Worm (Caenorhabditis elegans): ENCODE data around the gene ssup-72.

The ssup-72 gene

DNA sequence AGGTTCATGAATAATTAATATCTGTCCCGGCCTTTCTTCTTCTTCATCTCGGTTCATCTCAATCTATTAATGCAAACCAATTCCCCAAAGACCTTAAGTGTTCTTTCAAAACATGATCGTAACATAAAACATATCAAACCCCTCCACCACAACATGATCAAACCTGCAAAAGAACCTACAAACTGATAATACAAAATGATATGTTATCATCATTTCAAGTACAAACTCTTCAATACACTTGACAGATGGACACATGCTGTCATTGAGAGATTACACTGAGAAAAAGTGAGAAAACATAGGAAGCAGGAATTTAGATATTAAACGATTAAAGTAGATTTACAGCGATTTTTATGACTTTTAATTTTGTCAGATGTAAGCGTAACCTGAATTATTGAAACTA is 48.1 kb downstream of the ssup-72 start (continued):
- peak; percentile 92 for TF ChIP-seq dmd-6 (GFP tag; IDR thresholded peaks at IDR 0.05)
- peak; percentile 41 for TF ChIP-seq hlh-30 (tag; optimal IDR thresholded peaks at IDR 0.05; ENCODE audit: insufficient read depth)

- TF ChIP-seq nhr-28 (tag; optimal IDR thresholded peaks at IDR 0.05) (peak; percentile 65), unc-62 (GFP tag; optimal IDR thresholded peaks at IDR 0.05 in 1 of 2) (peak in 1 of 2 experiments; percentile 97), unc-62 (tag; optimal IDR thresholded peaks at IDR 0.05) (no peak), hlh-11 (tag; optimal IDR thresholded peaks at IDR 0.05) (peak; percentile 54), mxl-2 (GFP tag; conservative IDR thresholded peaks at IDR 0.05) (no peak), fos-1 (tag; optimal IDR thresholded peaks at IDR 0.05) (no peak), hlh-30 (tag; optimal IDR thresholded peaks at IDR 0.05; ENCODE audit: insufficient read depth) (no peak), F10B5.3 (tag; optimal IDR thresholded peaks at IDR 0.05) (no peak), aha-1 (tag) (peak; percentile 72), tra-1 (GFP tag; IDR thresholded peaks at IDR 0.05) (0 out of 2 replicates have a peak, but pooled peaks have one; percentile 65), ceh-20 (GFP tag; IDR thresholded peaks at IDR 0.05) (peak; percentile 54; the same call in 1 of the 2 replicates), aly-2 (tag; optimal IDR thresholded peaks at IDR 0.05) (no peak), lsy-2 (tag; optimal IDR thresholded peaks at IDR 0.05) (peak in 1 of 2 experiments; percentile 27), dmd-6 (GFP tag; IDR thresholded peaks at IDR 0.05) (peak; percentile 49), nhr-48 (tag; optimal IDR thresholded peaks at IDR 0.05) (no peak), mdl-1 (tag; optimal IDR thresholded peaks at IDR 0.05) (peak in 1 of 2 experiments; percentile 34), mep-1 (tag; optimal IDR thresholded peaks at IDR 0.05) (peak; percentile 4), pqm-1 (tag; optimal IDR thresholded peaks at IDR 0.05) (no peak), lin-1 (GFP tag; IDR thresholded peaks at IDR 0.05) (0 out of 2 replicates have a peak, but pooled peaks have one; percentile 27), lin-13 (GFP tag; optimal IDR thresholded peaks at IDR 0.05) (no peak), ceh-44 (GFP tag; IDR thresholded peaks at IDR 0.05) (no peak)
Measured at ce11 chrII:6825732-6826131, 49.3 kb downstream of the ssup-72 start.

DNA sequence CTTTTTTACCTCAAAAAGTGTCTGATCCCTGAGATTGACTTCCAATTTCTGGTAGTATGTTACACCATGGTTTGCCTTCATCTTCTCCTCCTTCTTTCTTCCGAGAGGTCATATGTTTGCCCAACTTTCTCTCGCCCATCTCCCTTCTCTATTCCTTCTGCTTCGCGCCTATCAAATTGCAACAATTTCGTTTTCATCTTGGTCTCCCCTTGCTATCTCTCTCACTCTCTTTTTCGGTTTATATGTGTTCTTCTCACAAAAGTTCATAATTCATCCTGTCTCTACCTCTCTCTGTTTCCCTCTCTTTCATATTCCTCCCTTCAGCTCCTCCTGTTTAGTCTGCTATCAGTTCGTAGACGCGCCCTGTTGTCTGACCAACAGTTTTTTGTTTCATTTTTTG is 50.3 kb downstream of the ssup-72 start:
- TF ChIP-seq mep-1 (tag; optimal IDR thresholded peaks at IDR 0.05) (peak; percentile 57), nhr-41 (GFP tag; IDR thresholded peaks at IDR 0.05) (0 out of 2 replicates have a peak, but pooled peaks have one; percentile 25), lin-1 (GFP tag; IDR thresholded peaks at IDR 0.05) (peak; percentile 55; the same call in 1 of the 2 replicates), daf-16 (GFP tag; optimal IDR thresholded peaks at IDR 0.05) (no peak), daf-16 (tag; optimal IDR thresholded peaks at IDR 0.05) (peak; percentile 59), pqm-1 (tag; optimal IDR thresholded peaks at IDR 0.05) (peak; percentile 18), nhr-77 (tag; optimal IDR thresholded peaks at IDR 0.05) (peak; percentile 71), ztf-11 (tag; optimal IDR thresholded peaks at IDR 0.05) (no peak), hmg-1.1 (GFP tag; IDR thresholded peaks at IDR 0.05) (no peak; the same call in none of the 2 replicates), hlh-11 (tag; optimal IDR thresholded peaks at IDR 0.05) (peak; percentile 82), nhr-28 (tag; optimal IDR thresholded peaks at IDR 0.05) (peak; percentile 89), dve-1 (tag; optimal IDR thresholded peaks at IDR 0.05; ENCODE audit: insufficient read depth) (peak; percentile 55), php-3 (GFP tag; IDR thresholded peaks at IDR 0.05) (0 out of 2 replicates have a peak, but pooled peaks have one; percentile 52), hlh-30 (tag; optimal IDR thresholded peaks at IDR 0.05; ENCODE audit: insufficient read depth) (peak; percentile 66), ama-1 (optimal IDR thresholded peaks at IDR 0.05) (no peak), nhr-42 (GFP tag; IDR thresholded peaks at IDR 0.05) (no peak), T20F7.1 (GFP tag; optimal IDR thresholded peaks at IDR 0.05) (no peak), jun-1 (tag; optimal IDR thresholded peaks at IDR 0.05) (no peak), mes-2 (tag; optimal IDR thresholded peaks at IDR 0.05; ENCODE audit: poor library complexity, severe bottlenecking) (peak; percentile 35), spr-1 (tag; optimal IDR thresholded peaks at IDR 0.05) (no peak), unc-62 (GFP tag; optimal IDR thresholded peaks at IDR 0.05 in 1 of 2) (peak in 1 of 2 experiments; percentile 86), unc-62 (tag; optimal IDR thresholded peaks at IDR 0.05) (no peak), nhr-25 (tag; optimal IDR thresholded peaks at IDR 0.05; ENCODE audit: borderline replicate concordance, insufficient read depth) (no peak), dpl-1 (GFP tag; optimal IDR thresholded peaks at IDR 0.05) (no peak), nhr-111 (GFP tag; optimal IDR thresholded peaks at IDR 0.05) (no peak), lsy-2 (tag; optimal IDR thresholded peaks at IDR 0.05) (peak in 1 of 2 experiments; percentile 45), madf-5 (GFP tag; IDR thresholded peaks at IDR 0.05) (no peak), pha-4 (GFP tag; IDR thresholded peaks at IDR 0.05) (no peak), pha-4 (tag; optimal IDR thresholded peaks at IDR 0.05) (no peak), mdl-1 (tag; optimal IDR thresholded peaks at IDR 0.05) (peak in 1 of 2 experiments; percentile 48), mdt-29 (GFP tag; IDR thresholded peaks at IDR 0.05) (no peak), ctbp-1 (GFP tag; IDR thresholded peaks at IDR 0.05) (0 out of 2 replicates have a peak, but pooled peaks have one; percentile 58), dmd-6 (GFP tag; IDR thresholded peaks at IDR 0.05) (peak; percentile 81), daf-19 (GFP tag; conservative IDR thresholded peaks at IDR 0.05) (no peak), tag-97 (GFP tag; IDR thresholded peaks at IDR 0.05) (no peak), lin-29 (GFP tag; IDR thresholded peaks at IDR 0.05) (no peak)
